Worm (Caenorhabditis elegans) whole organism, mixed stage, embryonic: ENCODE results near the gene B0564.2.

Experiments
- M03D4.4 ChIP-seq: sonication (generic microtip); optimal IDR thresholded peaks from 2 replicates; lab custom pipeline; 2017; ENCODE audit warnings: mild to moderate bottlenecking, missing genetic modification characterization, missing compliant biosample characterization
- bed-3 ChIP-seq: fragments of 200-800 bp; sonication (Bioruptor generic); optimal IDR thresholded peaks from 3 replicates; lab custom pipeline; 2018; ENCODE audit warnings: mild to moderate bottlenecking, missing genetic modification characterization, moderate library complexity, missing compliant biosample characterization
- blmp-1 ChIP-seq: fragments of 150-350 bp; optimal IDR thresholded peaks from 2 replicates; lab custom pipeline; 2014; ENCODE audit warnings: missing biosample characterization, missing genetic modification characterization
- ceh-39 ChIP-seq: fragments of 150-350 bp; optimal IDR thresholded peaks from 2 replicates; lab custom pipeline; 2014; ENCODE audit warnings: missing biosample characterization, missing genetic modification characterization
- ceh-43 ChIP-seq: fragments of 200-800 bp; sonication (Bioruptor generic); optimal IDR thresholded peaks from 2 replicates; lab custom pipeline; 2018; ENCODE audit warnings: mild to moderate bottlenecking, missing genetic modification characterization, moderate library complexity, missing compliant biosample characterization
- ceh-83 ChIP-seq: fragments of 200-800 bp; sonication (Bioruptor generic); optimal IDR thresholded peaks from 2 replicates; lab custom pipeline; 2018; ENCODE audit warnings: mild to moderate bottlenecking, missing genetic modification characterization, missing compliant biosample characterization
- ces-1 ChIP-seq: fragments of 150-350 bp; optimal IDR thresholded peaks from 2 replicates; lab custom pipeline; 2014; ENCODE audit warnings: missing biosample characterization, missing genetic modification reagents, missing genetic modification characterization
- cnd-1 ChIP-seq: fragments of 200-800 bp; sonication (Bioruptor generic); optimal IDR thresholded peaks from 2 replicates; lab custom pipeline; 2018; ENCODE audit warnings: mild to moderate bottlenecking, missing genetic modification characterization, missing compliant biosample characterization
- drap-1 ChIP-seq: fragments of 200-800 bp; sonication (Bioruptor generic); optimal IDR thresholded peaks from 3 replicates; lab custom pipeline; 2018; ENCODE audit warnings: mild to moderate bottlenecking, missing genetic modification characterization, missing compliant biosample characterization
- elt-1 ChIP-seq: sonication (generic microtip); optimal IDR thresholded peaks from 2 replicates; lab custom pipeline; 2017; ENCODE audit warnings: missing genetic modification characterization, mild to moderate bottlenecking, missing compliant biosample characterization, antibody characterized with exemption, moderate library complexity, borderline replicate concordance; ENCODE audit not compliant: insufficient read depth
- elt-3 ChIP-seq: fragments of 150-350 bp; optimal IDR thresholded peaks from 2 replicates; lab custom pipeline; 2014; ENCODE audit warnings: missing biosample characterization, missing genetic modification characterization
- ham-2 ChIP-seq: fragments of 200-800 bp; sonication (Bioruptor generic); optimal IDR thresholded peaks from 2 replicates; lab custom pipeline; 2018; ENCODE audit warnings: mild to moderate bottlenecking, missing genetic modification characterization, missing compliant biosample characterization
- lin-13 ChIP-seq: fragments of 150-350 bp; optimal IDR thresholded peaks from 2 replicates; lab custom pipeline; 2014; ENCODE audit warnings: missing biosample characterization, missing genetic modification characterization
- lsy-2 ChIP-seq: fragments of 150-350 bp; optimal IDR thresholded peaks from 2 replicates; lab custom pipeline; 2014; ENCODE audit warnings: missing biosample characterization, missing genetic modification characterization
- mab-5 ChIP-seq: fragments of 150-350 bp; optimal IDR thresholded peaks from 2 replicates; lab custom pipeline; 2014; ENCODE audit warnings: missing biosample characterization, missing genetic modification characterization
- mep-1 ChIP-seq: fragments of 150-350 bp; optimal IDR thresholded peaks from 2 replicates; lab custom pipeline; 2017; ENCODE audit warnings: missing biosample characterization, missing genetic modification reagents, missing genetic modification characterization, inconsistent platforms
- mls-2 ChIP-seq: sonication (generic microtip); optimal IDR thresholded peaks from 2 replicates; lab custom pipeline; 2016; ENCODE audit warnings: mild to moderate bottlenecking, missing genetic modification characterization, moderate library complexity, missing compliant biosample characterization
- nhr-12 ChIP-seq: fragments of 150-350 bp; optimal IDR thresholded peaks from 2 replicates; lab custom pipeline; 2014; ENCODE audit warnings: missing biosample characterization, missing genetic modification characterization
- nhr-2 ChIP-seq: fragments of 150-350 bp; optimal IDR thresholded peaks from 2 replicates; lab custom pipeline; 2014; ENCODE audit warnings: missing biosample characterization, missing genetic modification characterization
- nhr-237 ChIP-seq: fragments of 150-350 bp; optimal IDR thresholded peaks from 2 replicates; lab custom pipeline; 2014; ENCODE audit warnings: missing biosample characterization, missing genetic modification characterization
- nhr-28 ChIP-seq: fragments of 150-350 bp; optimal IDR thresholded peaks from 2 replicates; lab custom pipeline; 2014; ENCODE audit warnings: missing biosample characterization, missing genetic modification characterization
- pha-4 ChIP-seq: fragments of 150-350 bp; optimal IDR thresholded peaks from 2 replicates; lab custom pipeline; 2018; ENCODE audit warnings: missing biosample characterization, missing genetic modification reagents, missing genetic modification characterization
- snpc-4 ChIP-seq: fragments of 150-350 bp; optimal IDR thresholded peaks from 2 replicates; lab custom pipeline; 2014; ENCODE audit warnings: missing biosample characterization, missing genetic modification characterization
- sptf-1 ChIP-seq: sonication (generic microtip); optimal IDR thresholded peaks from 2 replicates; lab custom pipeline; 2017; ENCODE audit warnings: mild to moderate bottlenecking, missing genetic modification characterization, moderate library complexity, missing compliant biosample characterization
- unc-39 ChIP-seq: fragments of 150-350 bp; optimal IDR thresholded peaks from 2 replicates; lab custom pipeline; 2014; ENCODE audit warnings: missing biosample characterization, missing genetic modification characterization
- unc-62 ChIP-seq: fragments of 150-350 bp; optimal IDR thresholded peaks from 2 replicates; lab custom pipeline; 2014; ENCODE audit warnings: missing biosample characterization, missing genetic modification reagents, missing genetic modification characterization
- ztf-11 ChIP-seq: fragments of 150-350 bp; optimal IDR thresholded peaks from 2 replicates; lab custom pipeline; 2014; ENCODE audit warnings: missing biosample characterization, missing genetic modification characterization

The B0564.2 gene

DNA sequence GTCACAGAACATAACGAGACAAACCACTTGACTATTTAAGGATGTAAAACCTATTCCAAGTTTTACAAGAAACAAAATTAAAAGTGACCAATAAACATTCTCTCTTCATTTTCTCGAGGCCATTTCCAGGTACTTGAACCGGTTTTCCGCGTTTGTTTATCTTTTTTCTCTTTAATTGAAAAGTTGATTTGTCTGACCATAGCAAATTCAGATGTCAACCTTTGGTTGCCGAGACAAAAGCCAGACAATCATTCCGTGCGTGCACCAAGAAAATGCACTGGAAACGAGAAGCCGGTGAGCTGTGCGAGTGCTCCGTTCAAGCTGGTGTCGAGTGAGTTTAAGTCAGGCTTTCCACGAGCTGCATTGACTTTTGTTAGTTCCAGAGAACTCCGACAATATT, 25.4 kb upstream of the B0564.2 start:
- TF ChIP-seq bed-3 (GFP tag; lab: Kevin White, UChicago) (no peak), unc-62 (no peak), ham-2 (GFP tag; lab: Kevin White, UChicago) (no peak), nhr-28 (tag; lab: Kevin White, UChicago) (no peak), mls-2 (no peak), ces-1 (GFP tag; lab: Kevin White, UChicago) (no peak), lsy-2 (tag; lab: Kevin White, UChicago) (no peak), elt-3 (tag; lab: Kevin White, UChicago) (no peak), nhr-237 (tag; lab: Kevin White, UChicago) (no peak), nhr-2 (tag; lab: Kevin White, UChicago) (no peak), sptf-1 (tag; lab: Kevin White, UChicago) (no peak)

DNA sequence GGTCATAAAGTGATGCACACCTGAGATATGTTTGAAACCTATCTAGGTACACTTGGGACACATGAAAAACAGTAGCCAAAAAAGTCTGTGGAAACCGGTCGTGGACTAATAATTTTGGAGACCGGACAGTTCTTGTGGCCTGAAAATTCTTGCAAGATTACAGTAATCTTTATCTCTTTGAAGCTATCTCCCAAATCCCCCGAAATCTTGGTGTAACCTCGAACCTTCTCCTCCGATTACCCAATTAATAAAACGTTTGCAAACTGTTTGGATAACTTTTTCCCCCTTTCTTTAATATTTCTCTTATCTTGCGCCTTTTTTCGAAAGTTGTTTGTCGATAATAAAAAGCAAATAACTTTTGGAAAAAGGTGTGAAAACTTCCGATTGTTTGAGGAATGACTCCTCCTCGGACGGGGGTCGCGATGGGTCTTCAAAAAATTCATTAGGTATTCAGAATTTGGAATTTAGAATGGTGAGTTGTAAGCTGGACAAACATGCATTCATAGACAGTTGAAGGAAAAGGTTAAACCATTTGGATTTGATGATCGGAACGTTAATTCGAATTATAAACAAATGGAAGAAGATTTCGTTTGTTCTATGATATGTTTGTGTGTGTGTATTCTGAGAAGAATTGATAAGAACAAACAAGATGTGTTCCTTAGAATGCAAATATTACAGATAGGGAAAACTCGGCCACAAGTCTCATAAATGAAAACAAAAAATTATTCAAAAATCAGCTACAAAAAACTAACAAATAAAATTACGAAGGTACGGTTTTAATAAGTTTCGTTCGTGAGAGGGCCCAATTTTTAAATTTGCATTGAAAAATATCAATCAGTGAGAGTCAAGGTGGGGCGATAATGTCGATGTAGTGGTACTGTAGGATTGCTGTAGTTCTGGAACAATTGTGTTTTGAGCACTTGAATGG, 24.4 kb upstream of the B0564.2 start:
- no peak for TF ChIP-seq ceh-43

DNA sequence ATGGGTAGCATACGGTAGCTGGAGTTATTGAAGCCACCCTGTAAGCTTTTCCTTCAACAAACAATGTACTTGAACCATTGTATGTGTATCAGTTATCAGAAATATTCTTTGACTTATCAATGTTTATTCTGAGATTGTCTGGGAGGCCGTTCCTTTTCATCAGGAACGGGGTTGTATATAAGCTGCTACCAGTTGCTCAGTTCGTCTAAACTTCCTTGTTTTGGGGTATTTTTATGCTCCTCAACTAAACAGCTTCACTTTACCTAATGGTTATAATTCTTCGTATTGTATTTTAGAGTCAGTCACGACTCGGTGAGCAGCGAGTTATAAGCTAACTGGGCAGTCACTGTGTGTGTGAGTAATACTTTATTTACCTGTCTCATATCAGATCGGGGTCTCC, 21.8 kb upstream of the B0564.2 start:
- TF ChIP-seq nhr-12 (no peak), mls-2 (no peak), unc-39 (tag; lab: Kevin White, UChicago) (no peak), bed-3 (GFP tag; lab: Kevin White, UChicago) (no peak), mab-5 (tag; lab: Kevin White, UChicago) (no peak), cnd-1 (tag; lab: Kevin White, UChicago) (no peak), mep-1 (tag; lab: Kevin White, UChicago) (no peak), ces-1 (GFP tag; lab: Kevin White, UChicago) (no peak), snpc-4 (no peak), ceh-83 (GFP tag; lab: Kevin White, UChicago) (no peak), lin-13 (tag; lab: Kevin White, UChicago) (no peak), sptf-1 (tag; lab: Kevin White, UChicago) (no peak), nhr-2 (tag; lab: Kevin White, UChicago) (no peak), unc-62 (no peak), elt-3 (tag; lab: Kevin White, UChicago) (no peak), ceh-43 (no peak), ham-2 (GFP tag; lab: Kevin White, UChicago) (no peak)

DNA sequence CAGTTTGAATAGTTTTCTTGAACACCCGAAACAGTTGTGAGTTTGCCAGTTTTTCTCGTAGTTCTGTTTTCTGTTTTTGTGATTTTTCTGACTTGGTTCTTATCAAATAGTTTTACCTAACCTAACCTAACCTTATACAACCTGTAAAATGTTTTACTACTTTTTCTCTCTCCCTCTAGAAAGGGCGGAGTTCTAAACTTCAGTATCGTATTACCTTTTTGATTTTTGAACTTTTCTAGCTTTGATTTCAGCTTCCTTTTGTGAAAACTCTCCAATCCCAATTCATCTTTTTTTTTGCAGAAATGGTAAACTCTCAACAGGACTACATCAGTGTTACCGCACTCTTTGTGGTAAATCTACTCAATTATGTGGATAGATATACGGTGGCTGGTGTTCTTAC, 20.8 kb upstream of the B0564.2 start, which contains the start of gene spin-2:
TSS of gene spin-2 (plus strand) at position 301 of the 400 bp plus-strand sequence.
- TF ChIP-seq bed-3 (GFP tag; lab: Kevin White, UChicago) (no peak), ceh-43 (no peak), ceh-39 (tag; lab: Kevin White, UChicago) (no peak), mab-5 (tag; lab: Kevin White, UChicago) (no peak), nhr-237 (tag; lab: Kevin White, UChicago) (no peak), drap-1 (GFP tag; lab: Kevin White, UChicago) (no peak), ham-2 (GFP tag; lab: Kevin White, UChicago) (no peak), lsy-2 (tag; lab: Kevin White, UChicago) (no peak), nhr-12 (no peak), cnd-1 (tag; lab: Kevin White, UChicago) (no peak), M03D4.4 (no peak), elt-1 (tag; lab: Kevin White, UChicago) (no peak), mep-1 (tag; lab: Kevin White, UChicago) (no peak), unc-62 (no peak), blmp-1 (no peak), pha-4 (no peak), ztf-11 (tag; lab: Kevin White, UChicago) (no peak)

DNA sequence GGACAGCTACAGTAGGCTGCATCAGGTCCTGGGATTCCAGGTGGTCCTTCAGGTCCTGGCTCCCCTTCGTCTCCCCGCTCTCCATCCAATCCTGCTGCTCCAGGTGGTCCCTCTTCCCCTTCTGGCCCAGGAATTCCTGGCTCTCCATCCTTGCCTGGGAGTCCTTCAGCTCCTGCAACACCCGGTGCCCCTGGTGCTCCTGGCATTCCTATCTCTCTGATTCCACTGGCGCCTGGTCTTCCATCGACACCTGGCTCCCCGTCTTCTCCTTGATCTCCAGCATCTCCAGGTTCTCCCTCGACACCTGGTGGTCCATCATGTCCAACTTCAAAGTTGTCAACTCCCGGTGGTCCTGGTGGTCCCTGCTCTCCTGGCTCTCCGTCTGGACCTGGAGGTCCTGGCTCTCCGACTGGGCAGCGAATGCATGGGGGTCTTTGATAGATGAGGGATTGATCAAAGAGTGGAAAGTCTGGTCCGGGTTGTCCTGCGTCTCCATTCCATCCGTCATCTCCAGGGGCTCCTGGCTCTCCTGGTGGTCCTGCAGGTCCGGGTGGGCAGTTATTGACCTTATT, 17.7 kb upstream of the B0564.2 start:
- TF ChIP-seq drap-1 (GFP tag; lab: Kevin White, UChicago) (no peak), sptf-1 (tag; lab: Kevin White, UChicago) (peak; percentile 16)

DNA sequence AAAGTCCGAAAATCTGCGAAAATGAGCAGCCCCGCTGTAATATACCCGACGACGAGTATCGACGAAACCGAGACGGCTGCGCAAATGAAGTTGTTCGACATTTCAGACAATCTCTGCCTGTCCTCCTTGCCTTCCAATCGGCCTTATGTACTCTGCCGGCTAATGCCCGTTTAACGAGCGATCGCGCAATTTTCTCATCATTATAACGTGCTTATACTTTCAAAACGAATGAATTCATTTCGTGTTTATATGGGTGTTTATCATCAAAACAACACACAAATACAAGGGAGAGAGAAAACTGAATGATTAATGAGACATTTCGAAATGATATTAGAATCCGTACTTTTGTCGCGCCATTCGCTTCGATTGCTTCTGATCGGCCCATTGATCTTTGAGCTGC, 16.5 kb upstream of the B0564.2 start, which contains the start of gene col-132:
TSS of gene col-132 (minus strand) at position 101 of the 400 bp plus-strand sequence.
- no peak for TF ChIP-seq lsy-2 (tag; lab: Kevin White, UChicago)
